Worm (Caenorhabditis elegans): Measurements from ENCODE around the gene Y69A2AR.28.

- TF ChIP-seq mep-1 (tag; optimal IDR thresholded peaks at IDR 0.05) = no peak
- TF ChIP-seq lin-13 (tag; optimal IDR thresholded peaks at IDR 0.05) = no peak
- no peak for TF ChIP-seq nhr-2 (tag; optimal IDR thresholded peaks at IDR 0.05)
- no peak for TF ChIP-seq mab-5 (tag; optimal IDR thresholded peaks at IDR 0.05)
Measured at ce11 chrIV:2618611-2619010, 5.8 kb upstream of the Y69A2AR.28 start, which contains the start of gene smf-3.
